Worm (Caenorhabditis elegans): Measurements from ENCODE around the gene Y38C1AA.6.

Y38C1AA.6 gene

ce11 chrIV:128525-128924, 34.1 kb upstream of the Y38C1AA.6 start:
- TF ChIP-seq lin-32 (GFP tag; optimal IDR thresholded peaks at IDR 0.05) (no peak), mls-2 (tag; optimal IDR thresholded peaks at IDR 0.05) (peak; percentile 60), ceh-43 (GFP tag; optimal IDR thresholded peaks at IDR 0.05) (peak; percentile 32), ham-2 (GFP tag; optimal IDR thresholded peaks at IDR 0.05) (no peak), nhr-28 (tag; optimal IDR thresholded peaks at IDR 0.05) (no peak), ztf-11 (tag; optimal IDR thresholded peaks at IDR 0.05) (no peak), lsy-2 (tag; optimal IDR thresholded peaks at IDR 0.05) (no peak), blmp-1 (tag; optimal IDR thresholded peaks at IDR 0.05) (no peak), sptf-1 (tag; optimal IDR thresholded peaks at IDR 0.05) (peak; percentile 70), ceh-83 (GFP tag; optimal IDR thresholded peaks at IDR 0.05) (peak; percentile 51), hlh-1 (tag; optimal IDR thresholded peaks at IDR 0.05) (no peak), mep-1 (tag; optimal IDR thresholded peaks at IDR 0.05) (no peak), unc-39 (tag; optimal IDR thresholded peaks at IDR 0.05) (no peak), flh-1 (GFP tag; optimal IDR thresholded peaks at IDR 0.05) (no peak), unc-120 (tag; optimal IDR thresholded peaks at IDR 0.05; ENCODE audit: poor library complexity, severe bottlenecking) (no peak), ces-1 (GFP tag; optimal IDR thresholded peaks at IDR 0.05) (no peak), elt-3 (tag; optimal IDR thresholded peaks at IDR 0.05) (no peak), M03D4.4 (tag; optimal IDR thresholded peaks at IDR 0.05) (peak; percentile 50), ceh-39 (tag; optimal IDR thresholded peaks at IDR 0.05) (no peak), zip-8 (tag; optimal IDR thresholded peaks at IDR 0.05) (no peak), cnd-1 (tag; optimal IDR thresholded peaks at IDR 0.05) (no peak), drap-1 (GFP tag; optimal IDR thresholded peaks at IDR 0.05) (peak; percentile 28), nhr-76 (tag; optimal IDR thresholded peaks at IDR 0.05) (no peak), pha-4 (tag; optimal IDR thresholded peaks at IDR 0.05) (no peak), sem-2 (GFP tag; optimal IDR thresholded peaks at IDR 0.05) (peak; percentile 2), unc-62 (GFP tag; optimal IDR thresholded peaks at IDR 0.05) (no peak), tbx-8 (GFP tag; optimal IDR thresholded peaks at IDR 0.05) (no peak), snpc-4 (tag; optimal IDR thresholded peaks at IDR 0.05) (no peak), mab-5 (tag; optimal IDR thresholded peaks at IDR 0.05) (no peak), nhr-237 (tag; optimal IDR thresholded peaks at IDR 0.05) (no peak), lin-13 (tag; optimal IDR thresholded peaks at IDR 0.05) (no peak), nhr-2 (tag; optimal IDR thresholded peaks at IDR 0.05) (no peak), elt-1 (tag; optimal IDR thresholded peaks at IDR 0.05; ENCODE audit: borderline replicate concordance, insufficient read depth) (no peak), bed-3 (GFP tag; optimal IDR thresholded peaks at IDR 0.05) (no peak), nhr-12 (tag; optimal IDR thresholded peaks at IDR 0.05) (no peak)

ce11 chrIV:130150-130549, 32.5 kb upstream of the Y38C1AA.6 start:
- TF ChIP-seq unc-39 (tag; optimal IDR thresholded peaks at IDR 0.05) (no peak), ceh-83 (GFP tag; optimal IDR thresholded peaks at IDR 0.05) (no peak), hlh-1 (tag; optimal IDR thresholded peaks at IDR 0.05) (no peak), snpc-4 (tag; optimal IDR thresholded peaks at IDR 0.05) (no peak), mep-1 (tag; optimal IDR thresholded peaks at IDR 0.05) (no peak), lin-13 (tag; optimal IDR thresholded peaks at IDR 0.05) (no peak), unc-120 (tag; optimal IDR thresholded peaks at IDR 0.05; ENCODE audit: poor library complexity, severe bottlenecking) (no peak), bed-3 (GFP tag; optimal IDR thresholded peaks at IDR 0.05) (no peak), pha-4 (tag; optimal IDR thresholded peaks at IDR 0.05) (no peak), elt-3 (tag; optimal IDR thresholded peaks at IDR 0.05) (no peak), sptf-1 (tag; optimal IDR thresholded peaks at IDR 0.05) (no peak), zip-8 (tag; optimal IDR thresholded peaks at IDR 0.05) (no peak), nhr-12 (tag; optimal IDR thresholded peaks at IDR 0.05) (no peak), unc-62 (GFP tag; optimal IDR thresholded peaks at IDR 0.05) (no peak), cnd-1 (tag; optimal IDR thresholded peaks at IDR 0.05) (peak; percentile 38), lin-32 (GFP tag; optimal IDR thresholded peaks at IDR 0.05) (peak; percentile 54), nhr-76 (tag; optimal IDR thresholded peaks at IDR 0.05) (no peak), nhr-237 (tag; optimal IDR thresholded peaks at IDR 0.05) (no peak)

- peak; percentile 53 for TF ChIP-seq sptf-1 (tag; optimal IDR thresholded peaks at IDR 0.05)
- no peak for TF ChIP-seq zip-8 (tag; optimal IDR thresholded peaks at IDR 0.05)
Measured at ce11 chrIV:132095-132494, 30.5 kb upstream of the Y38C1AA.6 start, which contains the start of gene daf-1. Gene daf-1 (plus strand): TSS chrIV:132416.

ce11 chrIV:133968-134367, 28.7 kb upstream of the Y38C1AA.6 start:
- TF ChIP-seq ceh-43 (GFP tag; optimal IDR thresholded peaks at IDR 0.05) = no peak
- TF ChIP-seq cnd-1 (tag; optimal IDR thresholded peaks at IDR 0.05) = no peak
- TF ChIP-seq ztf-11 (tag; optimal IDR thresholded peaks at IDR 0.05) = no peak
- no peak for TF ChIP-seq ceh-39 (tag; optimal IDR thresholded peaks at IDR 0.05)
- TF ChIP-seq mab-5 (tag; optimal IDR thresholded peaks at IDR 0.05) = no peak
- TF ChIP-seq sptf-1 (tag; optimal IDR thresholded peaks at IDR 0.05) = no peak
- TF ChIP-seq nhr-237 (tag; optimal IDR thresholded peaks at IDR 0.05) = no peak
- no peak for TF ChIP-seq unc-120 (tag; optimal IDR thresholded peaks at IDR 0.05; ENCODE audit: poor library complexity, severe bottlenecking)
